Worm (Caenorhabditis elegans) whole organism, late embryonic: ENCODE results near the gene F39F10.2.
A peak's percentile ranks its signal among the peaks of the same experiment; 100 is the strongest.

ENCODE experiments used
- C08G9.2 ChIP-seq: sonication (generic microtip); optimal IDR thresholded peaks from 2 replicates; lab custom pipeline; 2016; ENCODE audit warnings: mild to moderate bottlenecking, missing genetic modification characterization, moderate library complexity, missing compliant biosample characterization
- C38D4.7 ChIP-seq: fragments of 200-800 bp; sonication (Bioruptor generic); optimal IDR thresholded peaks from 2 replicates; lab custom pipeline; 2018; ENCODE audit warnings: mild to moderate bottlenecking, missing genetic modification characterization, moderate library complexity, missing compliant biosample characterization
- F13H6.1 ChIP-seq: sonication (generic microtip); optimal IDR thresholded peaks from 2 replicates; lab custom pipeline; 2016; ENCODE audit warnings: missing genetic modification characterization, missing compliant biosample characterization
- K02D7.2 ChIP-seq: sonication (generic microtip); optimal IDR thresholded peaks from 2 replicates; lab custom pipeline; 2017; ENCODE audit warnings: mild to moderate bottlenecking, missing genetic modification characterization, missing compliant biosample characterization
- T23F11.4 ChIP-seq: fragments of 200-800 bp; sonication (Bioruptor generic); optimal IDR thresholded peaks from 2 replicates; lab custom pipeline; 2018; ENCODE audit warnings: mild to moderate bottlenecking, missing genetic modification characterization, missing compliant biosample characterization
- Y22D7AL.16 ChIP-seq: sonication (generic microtip); optimal IDR thresholded peaks from 2 replicates; lab custom pipeline; 2016; ENCODE audit warnings: missing genetic modification characterization, missing compliant biosample characterization
- ahr-1 ChIP-seq: sonication (generic microtip); optimal IDR thresholded peaks from 2 replicates; lab custom pipeline; 2016; ENCODE audit warnings: missing genetic modification characterization, missing compliant biosample characterization
- ceh-18 ChIP-seq: sonication (generic microtip); optimal IDR thresholded peaks from 2 replicates; lab custom pipeline; 2016; ENCODE audit warnings: missing genetic modification characterization, missing compliant biosample characterization
- ceh-19 ChIP-seq: fragments of 200-800 bp; sonication (Bioruptor generic); optimal IDR thresholded peaks from 2 replicates; lab custom pipeline; 2018; ENCODE audit warnings: mild to moderate bottlenecking, missing genetic modification characterization, missing compliant biosample characterization
- ceh-2 ChIP-seq: sonication (generic microtip); optimal IDR thresholded peaks from 2 replicates; lab custom pipeline; 2016; ENCODE audit warnings: missing genotype, missing genetic modification characterization, missing compliant biosample characterization
- ceh-24 ChIP-seq: sonication (generic microtip); optimal IDR thresholded peaks from 2 replicates; lab custom pipeline; 2016; ENCODE audit warnings: mild to moderate bottlenecking, missing genetic modification characterization, missing compliant biosample characterization
- ceh-30 ChIP-seq: fragments of 150-350 bp; optimal IDR thresholded peaks from 2 replicates; lab custom pipeline; 2014; ENCODE audit warnings: missing biosample characterization, missing genetic modification characterization
- ceh-45 ChIP-seq: fragments of 200-800 bp; sonication (Bioruptor generic); IDR thresholded peaks from 2 replicates; pipeline ENCODE4 v1.3.6; 2022; ENCODE audit warnings: missing genetic modification reagents, missing genetic modification characterization, missing compliant biosample characterization
- ceh-48 ChIP-seq: sonication (generic microtip); optimal IDR thresholded peaks from 2 replicates; lab custom pipeline; 2016; ENCODE audit warnings: missing genetic modification characterization, inconsistent platforms, missing compliant biosample characterization
- ceh-6 ChIP-seq: fragments of 200-800 bp; sonication (Bioruptor generic); optimal IDR thresholded peaks from 2 replicates; lab custom pipeline; 2018; ENCODE audit warnings: mild to moderate bottlenecking, missing genetic modification characterization, missing compliant biosample characterization
- che-1 ChIP-seq: sonication (generic microtip); optimal IDR thresholded peaks from 2 replicates; lab custom pipeline; 2016; ENCODE audit warnings: mild to moderate bottlenecking, missing genetic modification characterization, missing compliant biosample characterization
- dmd-4 ChIP-seq: sonication (generic microtip); optimal IDR thresholded peaks from 2 replicates; lab custom pipeline; 2016; ENCODE audit warnings: borderline replicate concordance, missing genetic modification characterization, missing compliant biosample characterization
- elt-2 ChIP-seq: sonication (generic microtip); optimal IDR thresholded peaks from 2 replicates; lab custom pipeline; 2016; ENCODE audit warnings: missing genetic modification reagents, missing genetic modification characterization, missing compliant biosample characterization
- elt-4 ChIP-seq: sonication (generic microtip); optimal IDR thresholded peaks from 2 replicates; lab custom pipeline; 2016; ENCODE audit warnings: missing genetic modification characterization, missing compliant biosample characterization
- fax-1 ChIP-seq: sonication (generic microtip); optimal IDR thresholded peaks from 2 replicates; lab custom pipeline; 2016; ENCODE audit warnings: missing genotype, missing genetic modification characterization, missing compliant biosample characterization
- fkh-10 ChIP-seq: fragments of 150-350 bp; optimal IDR thresholded peaks from 2 replicates; lab custom pipeline; 2014; ENCODE audit warnings: missing biosample characterization, missing genetic modification reagents, missing genetic modification characterization
- fkh-6 ChIP-seq: sonication (generic microtip); optimal IDR thresholded peaks from 2 replicates; lab custom pipeline; 2016; ENCODE audit warnings: missing genetic modification characterization, missing compliant biosample characterization
- hlh-15 ChIP-seq: sonication (generic microtip); optimal IDR thresholded peaks from 2 replicates; lab custom pipeline; 2016; ENCODE audit warnings: missing genetic modification characterization, missing compliant biosample characterization
- lim-6 ChIP-seq: sonication (generic microtip); optimal IDR thresholded peaks from 2 replicates; lab custom pipeline; 2016; ENCODE audit warnings: missing genetic modification characterization, missing compliant biosample characterization
- lin-11 ChIP-seq: fragments of 200-800 bp; sonication (Bioruptor generic); optimal IDR thresholded peaks from 2 replicates; lab custom pipeline; 2018; ENCODE audit warnings: mild to moderate bottlenecking, missing genetic modification characterization, missing compliant biosample characterization
- madf-2 ChIP-seq: sonication (generic microtip); optimal IDR thresholded peaks from 2 replicates; lab custom pipeline; 2017; ENCODE audit warnings: missing genetic modification characterization, missing compliant biosample characterization
- mec-3 ChIP-seq: sonication (generic microtip); optimal IDR thresholded peaks from 2 replicates; lab custom pipeline; 2016; ENCODE audit warnings: borderline replicate concordance, missing genetic modification characterization, missing compliant biosample characterization
- nhr-232 ChIP-seq: sonication (generic microtip); optimal IDR thresholded peaks from 2 replicates; lab custom pipeline; 2016; ENCODE audit warnings: missing genetic modification characterization, missing compliant biosample characterization
- npax-4 ChIP-seq: sonication (generic microtip); optimal IDR thresholded peaks from 2 replicates; lab custom pipeline; 2016; ENCODE audit warnings: missing genetic modification characterization, missing compliant biosample characterization
- odd-2 ChIP-seq: sonication (generic microtip); optimal IDR thresholded peaks from 2 replicates; lab custom pipeline; 2017; ENCODE audit warnings: antibody characterized with exemption, mild to moderate bottlenecking, missing genetic modification characterization, missing compliant biosample characterization
- pag-3 ChIP-seq: sonication (generic microtip); optimal IDR thresholded peaks from 2 replicates; lab custom pipeline; 2016; ENCODE audit warnings: missing compliant biosample characterization, missing genetic modification characterization, borderline replicate concordance
- pat-9 ChIP-seq: fragments of 200-800 bp; sonication (Bioruptor generic); optimal IDR thresholded peaks from 2 replicates; lab custom pipeline; 2018; ENCODE audit warnings: mild to moderate bottlenecking, missing genetic modification characterization, moderate library complexity, missing compliant biosample characterization
- pha-2 ChIP-seq: sonication (generic microtip); optimal IDR thresholded peaks from 2 replicates; lab custom pipeline; 2017; ENCODE audit warnings: mild to moderate bottlenecking, missing genetic modification characterization, missing compliant biosample characterization
- pha-4 ChIP-seq: fragments of 150-350 bp; optimal IDR thresholded peaks from 2 replicates; lab custom pipeline; 2018; ENCODE audit warnings: missing biosample characterization, missing genetic modification reagents, missing genetic modification characterization
- pqm-1 ChIP-seq: sonication (generic microtip); optimal IDR thresholded peaks from 2 replicates; lab custom pipeline; 2016; ENCODE audit warnings: missing genetic modification characterization, missing compliant biosample characterization
- ref-2 ChIP-seq: sonication (generic microtip); optimal IDR thresholded peaks from 2 replicates; lab custom pipeline; 2016; ENCODE audit warnings: missing genetic modification characterization, missing compliant biosample characterization
- rnt-1 ChIP-seq: sonication (generic microtip); optimal IDR thresholded peaks from 2 replicates; lab custom pipeline; 2016; ENCODE audit warnings: missing genetic modification characterization, missing compliant biosample characterization
- sdc-2 ChIP-seq: sonication (generic microtip); optimal IDR thresholded peaks from 2 replicates; lab custom pipeline; 2016; ENCODE audit warnings: missing genotype, missing genetic modification characterization, missing compliant biosample characterization
- sox-4 ChIP-seq: sonication (generic microtip); optimal IDR thresholded peaks from 2 replicates; lab custom pipeline; 2017; ENCODE audit warnings: mild to moderate bottlenecking, missing genetic modification characterization, inconsistent platforms, missing compliant biosample characterization
- syd-9 ChIP-seq: sonication (generic microtip); optimal IDR thresholded peaks from 2 replicates; lab custom pipeline; 2016; ENCODE audit warnings: mild to moderate bottlenecking, missing genetic modification characterization, moderate library complexity, missing compliant biosample characterization
- tbx-7 ChIP-seq: sonication (generic microtip); optimal IDR thresholded peaks from 2 replicates; lab custom pipeline; 2016; ENCODE audit warnings: missing genotype, missing genetic modification characterization, missing compliant biosample characterization
- ttx-3 ChIP-seq: sonication (generic microtip); optimal IDR thresholded peaks from 2 replicates; lab custom pipeline; 2016; ENCODE audit warnings: missing genetic modification reagents, missing genetic modification characterization, missing compliant biosample characterization
- unc-42 ChIP-seq: sonication (generic microtip); optimal IDR thresholded peaks from 2 replicates; lab custom pipeline; 2016; ENCODE audit warnings: missing genotype, missing genetic modification characterization, missing compliant biosample characterization
- unc-86 ChIP-seq: sonication (generic microtip); optimal IDR thresholded peaks from 2 replicates; lab custom pipeline; 2016; ENCODE audit warnings: missing genetic modification characterization, missing compliant biosample characterization
- ztf-16 ChIP-seq: sonication (generic microtip); optimal IDR thresholded peaks from 2 replicates; lab custom pipeline; 2017; ENCODE audit warnings: missing genetic modification characterization, missing compliant biosample characterization

The F39F10.2 gene

ce11 chrX:16865016-16865415, 29.7 kb upstream of the F39F10.2 start:
- no peak for TF ChIP-seq ceh-2 (tag; lab: Kevin White, UChicago)
- no peak for TF ChIP-seq Y22D7AL.16 (tag; lab: Kevin White, UChicago)
- no peak for TF ChIP-seq ttx-3 (tag; lab: Kevin White, UChicago)
- no peak for TF ChIP-seq dmd-4
- peak; percentile 67 for TF ChIP-seq elt-2 (tag; lab: Kevin White, UChicago)
- no peak for TF ChIP-seq sox-4
- no peak for TF ChIP-seq K02D7.2
- no peak for TF ChIP-seq ref-2 (tag; lab: Kevin White, UChicago)

ce11 chrX:16865675-16866074, 29.0 kb upstream of the F39F10.2 start:
- TF ChIP-seq fkh-10 (GFP tag; lab: Kevin White, UChicago) (no peak), sdc-2 (tag; lab: Kevin White, UChicago) (no peak), F13H6.1 (tag; lab: Kevin White, UChicago) (no peak), fkh-6 (tag; lab: Kevin White, UChicago) (no peak), lin-11 (tag; lab: Kevin White, UChicago) (no peak), unc-86 (tag; lab: Kevin White, UChicago) (no peak)

ce11 chrX:16868931-16869330, 25.7 kb upstream of the F39F10.2 start, which contains the start of gene aakg-2:
TSS of gene aakg-2 (minus strand) at chrX:16869031.
- TF ChIP-seq elt-2 (tag; lab: Kevin White, UChicago): no peak
- no peak for TF ChIP-seq C08G9.2 (tag; lab: Kevin White, UChicago)
- TF ChIP-seq pag-3 (tag; lab: Kevin White, UChicago): no peak
- no peak for TF ChIP-seq fkh-6 (tag; lab: Kevin White, UChicago)
- TF ChIP-seq ceh-24 (tag; lab: Kevin White, UChicago): no peak
- TF ChIP-seq elt-4 (tag; lab: Kevin White, UChicago): no peak
- no peak for TF ChIP-seq fax-1 (tag; lab: Kevin White, UChicago)
- no peak for TF ChIP-seq ref-2 (tag; lab: Kevin White, UChicago)
- TF ChIP-seq sox-4: no peak
- TF ChIP-seq ceh-45 (GFP tag; lab: Robert Waterston, UW): no peak
- TF ChIP-seq unc-42: no peak
- TF ChIP-seq T23F11.4 (GFP tag; lab: Kevin White, UChicago): no peak
- no peak for TF ChIP-seq unc-86 (tag; lab: Kevin White, UChicago)
- TF ChIP-seq odd-2: no peak

- TF ChIP-seq mec-3 (tag; lab: Kevin White, UChicago) (no peak), pqm-1 (tag; lab: Kevin White, UChicago) (no peak), ceh-30 (tag; lab: Kevin White, UChicago) (no peak), hlh-15 (tag; lab: Kevin White, UChicago) (no peak), syd-9 (no peak)
- TF ChIP-seq, all 69 proteins: peak for 0
These were observed 23.3 kb upstream of the F39F10.2 start for ce11 chrX:16871355-16871754.

ce11 chrX:16872446-16872962, 22.2 kb upstream of the F39F10.2 start, which contains the start of gene T20F7.1:
TSS of gene T20F7.1 (plus strand) at chrX:16872912.
- TF ChIP-seq madf-2 (tag; lab: Kevin White, UChicago) (no peak), che-1 (tag; lab: Kevin White, UChicago) (no peak), ceh-19 (GFP tag; lab: Kevin White, UChicago) (no peak), tbx-7 (no peak), lin-11 (tag; lab: Kevin White, UChicago) (no peak), syd-9 (no peak), fax-1 (tag; lab: Kevin White, UChicago) (no peak), dmd-4 (no peak), nhr-232 (tag; lab: Kevin White, UChicago) (no peak), lim-6 (no peak), ceh-48 (tag; lab: Kevin White, UChicago) (no peak), ceh-6 (no peak), ztf-16 (tag; lab: Kevin White, UChicago) (no peak), rnt-1 (peak; percentile 0), Y22D7AL.16 (tag; lab: Kevin White, UChicago) (no peak), pha-4 (no peak), ceh-18 (tag; lab: Kevin White, UChicago) (peak; percentile 52), pha-2 (no peak), mec-3 (tag; lab: Kevin White, UChicago) (no peak), C38D4.7 (no peak), ahr-1 (tag; lab: Kevin White, UChicago) (no peak), odd-2 (no peak), npax-4 (tag; lab: Kevin White, UChicago) (no peak), pat-9 (tag; lab: Kevin White, UChicago) (no peak)
